Worm (Caenorhabditis elegans): Measurements from ENCODE around the gene F14F9.6.

DNA sequence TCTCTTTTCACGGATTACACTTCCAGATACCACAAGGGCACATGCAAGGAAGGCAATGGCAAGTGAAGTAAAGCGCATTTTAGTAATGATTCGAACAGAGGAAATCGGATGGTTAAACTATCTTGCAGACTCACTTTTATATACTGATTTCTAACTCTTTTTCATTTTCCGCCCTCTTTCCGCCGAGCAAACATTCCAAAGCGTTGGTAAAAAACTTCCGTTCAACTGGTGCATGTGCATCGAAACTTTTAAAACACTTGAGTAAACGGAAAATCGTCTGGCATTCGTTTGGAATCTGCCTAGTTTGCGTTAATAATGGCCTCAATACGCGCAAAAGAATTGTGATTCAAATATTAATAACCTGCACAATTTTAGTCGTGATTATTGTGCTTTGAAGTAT lies 18.4 kb upstream of the F14F9.6 start, which contains the start of gene abu-7:
- TF ChIP-seq hlh-1 (tag; optimal IDR thresholded peaks at IDR 0.05) = no peak
- TF ChIP-seq mep-1 (tag; optimal IDR thresholded peaks at IDR 0.05) = no peak
- TF ChIP-seq drap-1 (GFP tag; optimal IDR thresholded peaks at IDR 0.05) = no peak
- TF ChIP-seq lsy-2 (tag; optimal IDR thresholded peaks at IDR 0.05) = no peak
- TF ChIP-seq nhr-12 (tag; optimal IDR thresholded peaks at IDR 0.05) = no peak
- no peak for TF ChIP-seq unc-62 (GFP tag; optimal IDR thresholded peaks at IDR 0.05)
